Worm (Caenorhabditis elegans): ENCODE data around the gene C48B4.3.
A peak's percentile ranks its signal among the peaks of the same experiment; 100 is the strongest.

Gene C48B4.3

ce11 chrIII:9629855-9630254 lies 47.7 kb upstream of the C48B4.3 start, which contains the start of gene rpac-19 (continued):
- TF ChIP-seq jun-1 (tag; optimal IDR thresholded peaks at IDR 0.05) (peak; percentile 27), zip-2 (tag; optimal IDR thresholded peaks at IDR 0.05) (peak; percentile 54), rbr-2 (tag; optimal IDR thresholded peaks at IDR 0.05) (peak; percentile 46), ces-1 (GFP tag; optimal IDR thresholded peaks at IDR 0.05) (no peak), ceh-28 (tag; optimal IDR thresholded peaks at IDR 0.05) (no peak), ctbp-1 (GFP tag; IDR thresholded peaks at IDR 0.05) (peak; percentile 67), F44E2.7 (GFP tag; IDR thresholded peaks at IDR 0.05) (no peak), lin-39 (tag; optimal IDR thresholded peaks at IDR 0.05) (no peak), hmg-1.1 (GFP tag; IDR thresholded peaks at IDR 0.05) (peak; percentile 56), nhr-102 (tag; optimal IDR thresholded peaks at IDR 0.05) (peak; percentile 80), daf-8 (GFP tag; IDR thresholded peaks at IDR 0.05) (no peak), skn-1 (tag; optimal IDR thresholded peaks at IDR 0.05) (no peak), hlh-30 (tag; optimal IDR thresholded peaks at IDR 0.05; ENCODE audit: insufficient read depth) (peak; percentile 83), ztf-11 (tag; optimal IDR thresholded peaks at IDR 0.05) (no peak), attf-4 (tag; optimal IDR thresholded peaks at IDR 0.05) (no peak), spr-1 (tag; optimal IDR thresholded peaks at IDR 0.05) (peak; percentile 80), mxl-3 (GFP tag; optimal IDR thresholded peaks at IDR 0.05) (no peak), ZK546.5 (tag; optimal IDR thresholded peaks at IDR 0.05) (no peak), zfp-2 (tag; optimal IDR thresholded peaks at IDR 0.05) (peak; percentile 37), dmd-8 (GFP tag; IDR thresholded peaks at IDR 0.05) (no peak), lin-29 (GFP tag; IDR thresholded peaks at IDR 0.05) (0 out of 2 replicates have a peak, but pooled peaks have one; percentile 65), saeg-2 (GFP tag; IDR thresholded peaks at IDR 0.05) (0 out of 2 replicates have a peak, but pooled peaks have one; percentile 8), dmd-9 (GFP tag; IDR thresholded peaks at IDR 0.05) (no peak), F49E8.2 (tag; optimal IDR thresholded peaks at IDR 0.05; ENCODE audit: borderline replicate concordance) (peak; percentile 70), madf-9 (GFP tag; conservative IDR thresholded peaks at IDR 0.05) (no peak), dve-1 (tag; optimal IDR thresholded peaks at IDR 0.05; ENCODE audit: insufficient read depth) (peak; percentile 96), zip-11 (GFP tag; IDR thresholded peaks at IDR 0.05) (no peak), fos-1 (tag; optimal IDR thresholded peaks at IDR 0.05) (no peak), F26F4.8 (GFP tag; conservative IDR thresholded peaks at IDR 0.05) (no peak), zfp-3 (GFP tag; conservative IDR thresholded peaks at IDR 0.05) (peak; percentile 73; the same call in 1 of the 2 replicates), nhr-77 (tag; optimal IDR thresholded peaks at IDR 0.05) (peak; percentile 24), php-3 (GFP tag; IDR thresholded peaks at IDR 0.05) (peak; percentile 67; the same call in 1 of the 2 replicates), mxl-2 (GFP tag; conservative IDR thresholded peaks at IDR 0.05) (no peak), lin-13 (GFP tag; optimal IDR thresholded peaks at IDR 0.05) (peak; percentile 47), lir-3 (tag; optimal IDR thresholded peaks at IDR 0.05) (no peak), sdz-12 (GFP tag; optimal IDR thresholded peaks at IDR 0.05) (peak; percentile 64), cey-2 (tag; optimal IDR thresholded peaks at IDR 0.05; ENCODE audit: borderline replicate concordance, insufficient read depth) (no peak), ceh-32 (tag; optimal IDR thresholded peaks at IDR 0.05; ENCODE audit: poor library complexity) (no peak), nhr-76 (tag; optimal IDR thresholded peaks at IDR 0.05) (no peak), mdl-1 (tag; optimal IDR thresholded peaks at IDR 0.05) (peak in 1 of 2 experiments; percentile 33), lin-38 (GFP tag; IDR thresholded peaks at IDR 0.05) (peak; percentile 85), zag-1 (tag; optimal IDR thresholded peaks at IDR 0.05) (no peak), unc-39 (tag; optimal IDR thresholded peaks at IDR 0.05) (no peak), dmd-6 (GFP tag; IDR thresholded peaks at IDR 0.05) (peak; percentile 60), lin-1 (GFP tag; IDR thresholded peaks at IDR 0.05) (peak; percentile 31; the same call in 1 of the 2 replicates), unc-62 (GFP tag; optimal IDR thresholded peaks at IDR 0.05 in 1 of 2) (no peak), unc-62 (tag; optimal IDR thresholded peaks at IDR 0.05) (no peak), pqm-1 (tag; optimal IDR thresholded peaks at IDR 0.05) (peak; percentile 12), nhr-237 (tag; optimal IDR thresholded peaks at IDR 0.05) (no peak), gei-8 (GFP tag; optimal IDR thresholded peaks at IDR 0.05) (no peak), nhr-10 (tag; optimal IDR thresholded peaks at IDR 0.05) (peak; percentile 13), nhr-41 (GFP tag; IDR thresholded peaks at IDR 0.05) (no peak; the same call in 1 of the 2 replicates)

Measured in whole organism, L4 larva.